Worm (Caenorhabditis elegans) whole organism, mixed stage, embryonic: Measurements from ENCODE around the gene gldi-6.

ENCODE experiments used
- bed-3 ChIP-seq: fragments of 200-800 bp; sonication (Bioruptor generic); optimal IDR thresholded peaks from 3 replicates; lab custom pipeline; 2018; ENCODE audit warnings: mild to moderate bottlenecking, missing genetic modification characterization, moderate library complexity, missing compliant biosample characterization
- blmp-1 ChIP-seq: fragments of 150-350 bp; optimal IDR thresholded peaks from 2 replicates; lab custom pipeline; 2014; ENCODE audit warnings: missing biosample characterization, missing genetic modification characterization
- ceh-43 ChIP-seq: fragments of 200-800 bp; sonication (Bioruptor generic); optimal IDR thresholded peaks from 2 replicates; lab custom pipeline; 2018; ENCODE audit warnings: mild to moderate bottlenecking, missing genetic modification characterization, moderate library complexity, missing compliant biosample characterization
- ceh-83 ChIP-seq: fragments of 200-800 bp; sonication (Bioruptor generic); optimal IDR thresholded peaks from 2 replicates; lab custom pipeline; 2018; ENCODE audit warnings: mild to moderate bottlenecking, missing genetic modification characterization, missing compliant biosample characterization
- ces-1 ChIP-seq: fragments of 150-350 bp; optimal IDR thresholded peaks from 2 replicates; lab custom pipeline; 2014; ENCODE audit warnings: missing biosample characterization, missing genetic modification reagents, missing genetic modification characterization
- cnd-1 ChIP-seq: fragments of 200-800 bp; sonication (Bioruptor generic); optimal IDR thresholded peaks from 2 replicates; lab custom pipeline; 2018; ENCODE audit warnings: mild to moderate bottlenecking, missing genetic modification characterization, missing compliant biosample characterization
- drap-1 ChIP-seq: fragments of 200-800 bp; sonication (Bioruptor generic); optimal IDR thresholded peaks from 3 replicates; lab custom pipeline; 2018; ENCODE audit warnings: mild to moderate bottlenecking, missing genetic modification characterization, missing compliant biosample characterization
- elt-1 ChIP-seq: sonication (generic microtip); optimal IDR thresholded peaks from 2 replicates; lab custom pipeline; 2017; ENCODE audit warnings: missing genetic modification characterization, mild to moderate bottlenecking, missing compliant biosample characterization, antibody characterized with exemption, moderate library complexity, borderline replicate concordance; ENCODE audit not compliant: insufficient read depth
- elt-3 ChIP-seq: fragments of 150-350 bp; optimal IDR thresholded peaks from 2 replicates; lab custom pipeline; 2014; ENCODE audit warnings: missing biosample characterization, missing genetic modification characterization
- flh-1 ChIP-seq: fragments of 200-800 bp; sonication (Bioruptor generic); optimal IDR thresholded peaks from 2 replicates; lab custom pipeline; 2018; ENCODE audit warnings: mild to moderate bottlenecking, missing genetic modification characterization, moderate library complexity, missing compliant biosample characterization
- ham-2 ChIP-seq: fragments of 200-800 bp; sonication (Bioruptor generic); optimal IDR thresholded peaks from 2 replicates; lab custom pipeline; 2018; ENCODE audit warnings: mild to moderate bottlenecking, missing genetic modification characterization, missing compliant biosample characterization
- hlh-1 ChIP-seq: fragments of 150-350 bp; optimal IDR thresholded peaks from 2 replicates; lab custom pipeline; 2014; ENCODE audit warnings: missing biosample characterization, missing genetic modification reagents, missing genetic modification characterization
- lin-13 ChIP-seq: fragments of 150-350 bp; optimal IDR thresholded peaks from 2 replicates; lab custom pipeline; 2014; ENCODE audit warnings: missing biosample characterization, missing genetic modification characterization
- lin-32 ChIP-seq: fragments of 200-800 bp; sonication (Bioruptor generic); optimal IDR thresholded peaks from 2 replicates; lab custom pipeline; 2018; ENCODE audit warnings: mild to moderate bottlenecking, missing genetic modification characterization, missing compliant biosample characterization
- lsy-2 ChIP-seq: fragments of 150-350 bp; optimal IDR thresholded peaks from 2 replicates; lab custom pipeline; 2014; ENCODE audit warnings: missing biosample characterization, missing genetic modification characterization
- mab-5 ChIP-seq: fragments of 150-350 bp; optimal IDR thresholded peaks from 2 replicates; lab custom pipeline; 2014; ENCODE audit warnings: missing biosample characterization, missing genetic modification characterization
- mep-1 ChIP-seq: fragments of 150-350 bp; optimal IDR thresholded peaks from 2 replicates; lab custom pipeline; 2017; ENCODE audit warnings: missing biosample characterization, missing genetic modification reagents, missing genetic modification characterization, inconsistent platforms
- mls-2 ChIP-seq: sonication (generic microtip); optimal IDR thresholded peaks from 2 replicates; lab custom pipeline; 2016; ENCODE audit warnings: mild to moderate bottlenecking, missing genetic modification characterization, moderate library complexity, missing compliant biosample characterization
- nhr-12 ChIP-seq: fragments of 150-350 bp; optimal IDR thresholded peaks from 2 replicates; lab custom pipeline; 2014; ENCODE audit warnings: missing biosample characterization, missing genetic modification characterization
- nhr-2 ChIP-seq: fragments of 150-350 bp; optimal IDR thresholded peaks from 2 replicates; lab custom pipeline; 2014; ENCODE audit warnings: missing biosample characterization, missing genetic modification characterization
- nhr-28 ChIP-seq: fragments of 150-350 bp; optimal IDR thresholded peaks from 2 replicates; lab custom pipeline; 2014; ENCODE audit warnings: missing biosample characterization, missing genetic modification characterization
- nhr-76 ChIP-seq: sonication (generic microtip); optimal IDR thresholded peaks from 2 replicates; lab custom pipeline; 2017; ENCODE audit warnings: missing biosample characterization, missing genetic modification characterization
- pha-4 ChIP-seq: fragments of 150-350 bp; optimal IDR thresholded peaks from 2 replicates; lab custom pipeline; 2018; ENCODE audit warnings: missing biosample characterization, missing genetic modification reagents, missing genetic modification characterization
- sem-2 ChIP-seq: fragments of 200-800 bp; sonication (Bioruptor generic); optimal IDR thresholded peaks from 2 replicates; lab custom pipeline; 2018; ENCODE audit warnings: mild to moderate bottlenecking, missing genetic modification characterization, missing compliant biosample characterization
- snpc-4 ChIP-seq: fragments of 150-350 bp; optimal IDR thresholded peaks from 2 replicates; lab custom pipeline; 2014; ENCODE audit warnings: missing biosample characterization, missing genetic modification characterization
- tbx-8 ChIP-seq: fragments of 200-800 bp; sonication (Bioruptor generic); optimal IDR thresholded peaks from 2 replicates; lab custom pipeline; 2018; ENCODE audit warnings: mild to moderate bottlenecking, missing genetic modification characterization, moderate library complexity, missing compliant biosample characterization
- unc-120 ChIP-seq: sonication (generic microtip); optimal IDR thresholded peaks from 2 replicates; lab custom pipeline; 2017; ENCODE audit warnings: missing genetic modification characterization, missing compliant biosample characterization; ENCODE audit not compliant: poor library complexity, severe bottlenecking
- unc-39 ChIP-seq: fragments of 150-350 bp; optimal IDR thresholded peaks from 2 replicates; lab custom pipeline; 2014; ENCODE audit warnings: missing biosample characterization, missing genetic modification characterization
- unc-62 ChIP-seq: fragments of 150-350 bp; optimal IDR thresholded peaks from 2 replicates; lab custom pipeline; 2014; ENCODE audit warnings: missing biosample characterization, missing genetic modification reagents, missing genetic modification characterization

The gldi-6 gene

ce11 chrII:3458209-3458608 is 11.5 kb downstream of the gldi-6 start, which contains the start of the genes C16C8.26 and C16C8.19:
TSS of gene C16C8.26 (minus strand) at chrII:3458309.
TSS of gene C16C8.19 (plus strand) at chrII:3458487.
- TF ChIP-seq lin-13 (tag; lab: Kevin White, UChicago) = no peak
- no peak for TF ChIP-seq hlh-1 (tag; lab: Kevin White, UChicago)
- no peak for TF ChIP-seq elt-1 (tag; lab: Kevin White, UChicago)
- TF ChIP-seq flh-1 (GFP tag; lab: Kevin White, UChicago) = no peak
- no peak for TF ChIP-seq blmp-1 (tag; lab: Kevin White, UChicago)
- TF ChIP-seq unc-120 (tag; lab: Kevin White, UChicago) = no peak
- no peak for TF ChIP-seq pha-4 (tag; lab: Kevin White, UChicago)
- no peak for TF ChIP-seq lsy-2 (tag; lab: Kevin White, UChicago)
- no peak for TF ChIP-seq nhr-2
- no peak for TF ChIP-seq ham-2 (GFP tag; lab: Kevin White, UChicago)
- TF ChIP-seq mls-2 (tag; lab: Kevin White, UChicago) = no peak
- TF ChIP-seq, all 35 proteins: peak for 0

- TF ChIP-seq pha-4 (tag; lab: Kevin White, UChicago) (no peak), lin-13 (tag; lab: Kevin White, UChicago) (no peak), elt-3 (tag; lab: Kevin White, UChicago) (no peak), mab-5 (tag; lab: Kevin White, UChicago) (no peak)
Measured at ce11 chrII:3459199-3459598, 12.5 kb downstream of the gldi-6 start.

- TF ChIP-seq hlh-1 (tag; lab: Kevin White, UChicago) (no peak), elt-1 (tag; lab: Kevin White, UChicago) (no peak), nhr-28 (tag; lab: Kevin White, UChicago) (no peak), nhr-12 (tag; lab: Kevin White, UChicago) (no peak), unc-62 (no peak)
- TF ChIP-seq, all 35 proteins: peak for 0
Measured at ce11 chrII:3460048-3460447, 13.3 kb downstream of the gldi-6 start, which contains the start of gene C16C8.7. TSS of gene C16C8.7 (minus strand) at chrII:3460148.

ce11 chrII:3461586-3461985 is 14.8 kb downstream of the gldi-6 start, which contains the start of gene C16C8.8:
TSS of gene C16C8.8 (minus strand) at chrII:3461686.
- TF ChIP-seq bed-3 (GFP tag; lab: Kevin White, UChicago) = no peak
- no peak for TF ChIP-seq hlh-1 (tag; lab: Kevin White, UChicago)
- no peak for TF ChIP-seq nhr-2
- TF ChIP-seq tbx-8 (GFP tag; lab: Kevin White, UChicago) = no peak
- no peak for TF ChIP-seq ceh-43 (GFP tag; lab: Kevin White, UChicago)
- TF ChIP-seq elt-1 (tag; lab: Kevin White, UChicago) = no peak
- TF ChIP-seq lin-13 (tag; lab: Kevin White, UChicago) = no peak
- no peak for TF ChIP-seq ceh-83 (GFP tag; lab: Kevin White, UChicago)
- TF ChIP-seq unc-120 (tag; lab: Kevin White, UChicago) = no peak
- TF ChIP-seq lin-32 = no peak
- no peak for TF ChIP-seq snpc-4 (tag; lab: Kevin White, UChicago)
- no peak for TF ChIP-seq mep-1 (tag; lab: Kevin White, UChicago)
- no peak for TF ChIP-seq unc-39 (tag; lab: Kevin White, UChicago)
- no peak for TF ChIP-seq unc-62
- TF ChIP-seq elt-3 (tag; lab: Kevin White, UChicago) = no peak
- TF ChIP-seq nhr-76 (tag; lab: Kevin White, UChicago) = no peak
- no peak for TF ChIP-seq sem-2

ce11 chrII:3463097-3463496 is 16.4 kb downstream of the gldi-6 start, which contains the start of gene C16C8.9:
TSS of gene C16C8.9 (minus strand) at chrII:3463197.
- TF ChIP-seq ces-1 (GFP tag; lab: Kevin White, UChicago) (no peak), unc-62 (no peak), sem-2 (no peak), lin-32 (no peak), snpc-4 (tag; lab: Kevin White, UChicago) (no peak), mab-5 (tag; lab: Kevin White, UChicago) (no peak), lsy-2 (tag; lab: Kevin White, UChicago) (no peak), mep-1 (tag; lab: Kevin White, UChicago) (no peak), hlh-1 (tag; lab: Kevin White, UChicago) (no peak), cnd-1 (tag; lab: Kevin White, UChicago) (no peak), nhr-12 (tag; lab: Kevin White, UChicago) (no peak), drap-1 (no peak), elt-3 (tag; lab: Kevin White, UChicago) (no peak), ham-2 (GFP tag; lab: Kevin White, UChicago) (no peak)
